Fruit fly (Drosophila melanogaster) whole organism, adult: ENCODE results near the gene CG4017.
A peak's percentile ranks its signal among the peaks of the same experiment; 100 is the strongest.

ENCODE experiments used
- CG11617 ChIP-seq: fragments of 200-800 bp; sonication (Bioruptor generic); optimal IDR thresholded peaks from 2 replicates; lab custom pipeline; 2017; ENCODE audit warnings: mild to moderate bottlenecking, missing biosample characterization, missing genetic modification reagents, missing genetic modification characterization
- CG12768 ChIP-seq: fragments of 200-800 bp; sonication (Bioruptor generic); optimal IDR thresholded peaks from 2 replicates; lab custom pipeline; 2017; ENCODE audit warnings: missing biosample characterization, missing genetic modification characterization, mild to moderate bottlenecking, moderate library complexity, missing genetic modification reagents
- CG14711 ChIP-seq: fragments of 200-800 bp; sonication (Bioruptor generic); optimal IDR thresholded peaks from 2 replicates; lab custom pipeline; 2018; ENCODE audit warnings: missing biosample characterization, mild to moderate bottlenecking, missing genetic modification characterization, moderate library complexity
- CG1620 ChIP-seq: fragments of 200-800 bp; sonication (Bioruptor generic); optimal IDR thresholded peaks from 2 replicates; lab custom pipeline; 2016; ENCODE audit warnings: missing biosample characterization, missing genetic modification characterization
- CG33017 ChIP-seq: fragments of 200-800 bp; sonication (Bioruptor generic); optimal IDR thresholded peaks from 2 replicates; lab custom pipeline; 2018; ENCODE audit warnings: missing biosample characterization, mild to moderate bottlenecking, missing genetic modification characterization, moderate library complexity
- CG5204 ChIP-seq: fragments of 200-800 bp; sonication (Bioruptor generic); optimal IDR thresholded peaks from 2 replicates; lab custom pipeline; 2016; ENCODE audit warnings: missing biosample characterization, missing genetic modification characterization
- CG7045 ChIP-seq: fragments of 200-800 bp; sonication (Bioruptor generic); optimal IDR thresholded peaks from 2 replicates; lab custom pipeline; 2017; ENCODE audit warnings: missing biosample characterization, mild to moderate bottlenecking, missing genetic modification characterization
- CG7101 ChIP-seq: fragments of 200-800 bp; sonication (Bioruptor generic); optimal IDR thresholded peaks from 2 replicates; lab custom pipeline; 2018; ENCODE audit warnings: missing biosample characterization, mild to moderate bottlenecking, missing genetic modification characterization, moderate library complexity
- Clk ChIP-seq: fragments of 200-800 bp; sonication (Bioruptor generic); optimal IDR thresholded peaks from 2 replicates; lab custom pipeline; 2017; ENCODE audit warnings: missing biosample characterization, missing genetic modification characterization
- Crg-1 ChIP-seq: fragments of 200-800 bp; sonication (Bioruptor generic); optimal IDR thresholded peaks from 2 replicates; lab custom pipeline; 2016; ENCODE audit warnings: missing biosample characterization, missing genetic modification characterization
- Hr96 ChIP-seq: fragments of 200-800 bp; sonication (Bioruptor generic); optimal IDR thresholded peaks from 2 replicates; lab custom pipeline; 2016; ENCODE audit warnings: missing biosample characterization, missing genetic modification characterization
- Mnt ChIP-seq: fragments of 200-800 bp; sonication (Bioruptor generic); optimal IDR thresholded peaks from 2 replicates; lab custom pipeline; 2016; ENCODE audit warnings: missing biosample characterization, mild to moderate bottlenecking, missing genetic modification characterization
- bab1 ChIP-seq: fragments of 200-800 bp; sonication (Bioruptor generic); optimal IDR thresholded peaks from 3 replicates; lab custom pipeline; 2019; ENCODE audit warnings: missing biosample characterization, mild to moderate bottlenecking, missing genetic modification characterization, moderate library complexity
- cic ChIP-seq: fragments of 200-800 bp; sonication (Bioruptor generic); optimal IDR thresholded peaks from 2 replicates; lab custom pipeline; 2017; ENCODE audit warnings: missing biosample characterization, mild to moderate bottlenecking, missing genetic modification characterization, moderate library complexity
- cnc ChIP-seq, 2 experiments: fragments of >200 bp; optimal IDR thresholded peaks; 2 replicates each; lab custom pipeline; 2017
- kay ChIP-seq: fragments of 200-800 bp; sonication (Bioruptor generic); peaks from one replicate; lab custom pipeline; 2016; ENCODE audit warnings: missing biosample characterization, missing genetic modification characterization, borderline replicate concordance
- ovo ChIP-seq: fragments of 200-800 bp; sonication (Bioruptor generic); optimal IDR thresholded peaks from 2 replicates; lab custom pipeline; 2016; ENCODE audit warnings: missing biosample characterization, missing genetic modification characterization
- pad ChIP-seq: fragments of 200-800 bp; sonication (Bioruptor generic); optimal IDR thresholded peaks from 3 replicates; lab custom pipeline; 2017; ENCODE audit warnings: missing biosample characterization, missing genetic modification characterization, mild to moderate bottlenecking, moderate library complexity, missing genetic modification reagents
- tj ChIP-seq: fragments of 200-800 bp; sonication (Bioruptor generic); optimal IDR thresholded peaks from 3 replicates; lab custom pipeline; 2017; ENCODE audit warnings: missing biosample characterization, mild to moderate bottlenecking, missing genetic modification characterization, moderate library complexity
- toe ChIP-seq: fragments of 200-800 bp; sonication (Bioruptor generic); optimal IDR thresholded peaks from 2 replicates; lab custom pipeline; 2016; ENCODE audit warnings: missing biosample characterization, missing genetic modification characterization

CG4017 gene

DNA sequence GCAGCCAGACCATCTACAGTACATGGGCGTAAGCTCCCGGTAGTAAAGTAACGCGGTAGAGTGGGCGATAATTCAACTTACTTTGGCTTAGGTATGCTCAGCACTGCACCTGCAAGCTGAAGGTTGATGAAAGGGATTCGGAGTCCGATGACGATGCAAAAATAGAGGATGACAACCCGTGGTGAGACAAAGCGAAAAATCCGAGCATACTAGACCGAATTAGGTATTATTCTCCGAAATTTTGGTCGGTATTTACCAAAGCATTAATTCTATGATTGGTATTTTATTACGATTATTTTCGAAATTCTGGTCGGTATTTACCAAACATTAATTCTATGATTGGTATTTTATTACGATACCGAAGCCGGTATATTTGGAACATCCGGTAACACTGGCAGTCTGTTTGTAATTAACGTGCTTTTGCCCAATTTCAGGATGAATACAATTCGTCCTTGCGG, 23.7 kb downstream of the CG4017 start, which contains the start of gene CG4036:
CG4036 (plus strand) TSS at position 348 of the 458 bp plus-strand sequence.
- TF ChIP-seq Clk (GFP tag; lab: Kevin White, UChicago) (no peak), Crg-1 (GFP tag; lab: Kevin White, UChicago) (no peak), CG11617 (GFP tag; lab: Kevin White, UChicago) (no peak), Mnt (peak; percentile 1), Hr96 (no peak), tj (peak; percentile 62), CG7045 (GFP tag; lab: Kevin White, UChicago) (no peak), CG33017 (tag; lab: Kevin White, UChicago) (no peak), ovo (GFP tag; lab: Kevin White, UChicago) (no peak), CG7101 (tag; lab: Kevin White, UChicago) (peak; percentile 16), CG14711 (tag; lab: Kevin White, UChicago) (no peak), CG5204 (GFP tag; lab: Kevin White, UChicago) (no peak), CG1620 (GFP tag; lab: Kevin White, UChicago) (no peak), kay (GFP tag; lab: Kevin White, UChicago) (no peak), cic (GFP tag; lab: Kevin White, UChicago) (peak; percentile 27), cnc (optimal IDR thresholded peaks at IDR 0.05; lab: Kevin White, UChicago) (peak; percentile 85 to 94), pad (GFP tag; lab: Kevin White, UChicago) (no peak), bab1 (GFP tag; lab: Kevin White, UChicago) (peak; percentile 57), CG12768 (GFP tag; lab: Kevin White, UChicago) (no peak), toe (GFP tag; lab: Kevin White, UChicago) (no peak)

DNA sequence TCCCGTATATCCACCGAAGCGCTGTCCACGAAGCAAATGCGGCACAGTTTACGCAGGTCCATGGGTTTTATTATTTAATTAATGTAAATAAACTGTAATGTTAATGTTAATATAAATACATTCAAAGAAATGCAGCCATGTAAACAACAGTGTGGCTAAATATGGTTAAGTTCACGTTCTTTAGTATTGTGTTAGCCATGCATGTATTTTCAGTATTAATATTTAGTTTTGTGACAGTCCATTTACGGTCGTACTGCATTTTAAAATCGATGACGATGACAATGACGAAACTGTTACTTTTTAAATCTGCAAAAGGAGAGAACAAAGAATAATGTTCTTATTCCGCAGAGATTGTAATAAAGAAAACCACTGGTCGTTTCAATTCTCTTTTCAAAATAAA, 26.1 kb downstream of the CG4017 start, which contains the start of gene CG13123:
CG13123 (minus strand) TSS at position 163 of the 400 bp plus-strand sequence.
- TF ChIP-seq tj (peak; percentile 34), CG1620 (GFP tag; lab: Kevin White, UChicago) (no peak), CG12768 (GFP tag; lab: Kevin White, UChicago) (no peak), Mnt (no peak), pad (GFP tag; lab: Kevin White, UChicago) (no peak), CG5204 (GFP tag; lab: Kevin White, UChicago) (no peak), kay (GFP tag; lab: Kevin White, UChicago) (no peak), Crg-1 (GFP tag; lab: Kevin White, UChicago) (no peak), Clk (GFP tag; lab: Kevin White, UChicago) (no peak), bab1 (GFP tag; lab: Kevin White, UChicago) (peak; percentile 46), CG14711 (tag; lab: Kevin White, UChicago) (peak; percentile 67)
